Worm (Caenorhabditis elegans) whole organism, mixed stage, embryonic: ENCODE measurements around the gene coh-3.

Source experiments
- ces-1 ChIP-seq: fragments of 150-350 bp; optimal IDR thresholded peaks from 2 replicates; lab custom pipeline; 2014; ENCODE audit warnings: missing biosample characterization, missing genetic modification reagents, missing genetic modification characterization
- mls-2 ChIP-seq: sonication (generic microtip); optimal IDR thresholded peaks from 2 replicates; lab custom pipeline; 2016; ENCODE audit warnings: mild to moderate bottlenecking, missing genetic modification characterization, moderate library complexity, missing compliant biosample characterization
- nhr-76 ChIP-seq: sonication (generic microtip); optimal IDR thresholded peaks from 2 replicates; lab custom pipeline; 2017; ENCODE audit warnings: missing biosample characterization, missing genetic modification characterization
- unc-62 ChIP-seq: fragments of 150-350 bp; optimal IDR thresholded peaks from 2 replicates; lab custom pipeline; 2014; ENCODE audit warnings: missing biosample characterization, missing genetic modification reagents, missing genetic modification characterization
- zip-8 ChIP-seq: fragments of 150-350 bp; optimal IDR thresholded peaks from 2 replicates; lab custom pipeline; 2014; ENCODE audit warnings: missing biosample characterization, missing genetic modification characterization
- ztf-11 ChIP-seq: fragments of 150-350 bp; optimal IDR thresholded peaks from 2 replicates; lab custom pipeline; 2014; ENCODE audit warnings: missing biosample characterization, missing genetic modification characterization

DNA sequence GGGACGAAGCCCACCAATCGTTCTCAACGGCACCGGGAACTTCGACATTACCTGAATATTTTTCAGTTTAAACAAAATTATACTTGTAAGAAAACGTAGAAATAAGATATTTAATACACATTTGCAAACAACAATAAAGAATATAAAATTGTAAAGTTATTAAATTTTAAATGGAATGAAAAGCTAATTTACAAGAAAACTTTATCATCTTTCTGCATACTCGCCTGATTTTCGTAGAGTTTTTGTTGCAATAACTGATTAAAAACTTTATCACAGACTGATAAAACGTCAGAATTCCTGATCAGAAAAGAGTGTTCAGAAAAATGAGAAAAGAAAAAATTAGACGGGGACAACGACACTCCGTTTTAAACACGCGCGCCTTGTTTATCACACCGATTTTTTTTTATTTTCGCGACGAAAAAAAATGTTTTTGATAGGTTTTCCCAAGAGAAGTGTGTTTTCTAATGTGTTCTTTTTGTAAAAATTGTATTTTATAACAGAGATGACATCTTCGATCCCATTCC, 9.9 kb upstream of the coh-3 start, which contains the start of the genes dlat-1 and fntb-1:
- TF ChIP-seq zip-8 (tag; lab: Kevin White, UChicago) (no peak), ztf-11 (tag; lab: Kevin White, UChicago) (no peak), mls-2 (tag; lab: Kevin White, UChicago) (no peak), unc-62 (GFP tag; lab: Kevin White, UChicago) (no peak), ces-1 (GFP tag; lab: Kevin White, UChicago) (no peak), nhr-76 (tag; lab: Kevin White, UChicago) (no peak)
